Fruit fly (Drosophila melanogaster) whole organism, embryonic: Measurements from ENCODE around the gene IntS14.

ENCODE experiments used
- CG10209 ChIP-seq: fragments of 200-800 bp; sonication (Bioruptor generic); optimal IDR thresholded peaks from 3 replicates; lab custom pipeline; 2017; ENCODE audit warnings: missing biosample characterization, mild to moderate bottlenecking, missing genetic modification characterization, missing genetic modification reagents
- CG12299 ChIP-seq: fragments of 200-800 bp; sonication (Bioruptor generic); optimal IDR thresholded peaks from 2 replicates; lab custom pipeline; 2018; ENCODE audit warnings: missing biosample characterization, mild to moderate bottlenecking, missing genetic modification characterization
- CG13424 ChIP-seq: fragments of 200-800 bp; sonication (Bioruptor generic); optimal IDR thresholded peaks from 2 replicates; lab custom pipeline; 2019; ENCODE audit warnings: missing biosample characterization, mild to moderate bottlenecking, missing genetic modification characterization, moderate library complexity
- CG1602 ChIP-seq: fragments of 200-800 bp; sonication (Bioruptor generic); optimal IDR thresholded peaks from 3 replicates; lab custom pipeline; 2016; ENCODE audit warnings: missing biosample characterization, missing genetic modification characterization
- CG17612 ChIP-seq: fragments of 200-800 bp; sonication (Bioruptor generic); IDR thresholded peaks from 2 replicates; pipeline ENCODE4 v1.3.6; 2022; ENCODE audit warnings: missing biosample characterization, missing genetic modification characterization
- CG5180 ChIP-seq: fragments of 200-800 bp; sonication (Bioruptor generic); optimal IDR thresholded peaks from 3 replicates; lab custom pipeline; 2017; ENCODE audit warnings: missing biosample characterization, missing genetic modification characterization, mild to moderate bottlenecking, moderate library complexity, missing genetic modification reagents
- CG6272 ChIP-seq: fragments of 200-800 bp; sonication (Bioruptor generic); IDR thresholded peaks from 2 replicates; pipeline ENCODE4 v1.3.6; 2022; ENCODE audit warnings: missing biosample characterization, missing genetic modification characterization
- CG7271 ChIP-seq: fragments of 200-800 bp; sonication (Bioruptor generic); optimal IDR thresholded peaks from 2 replicates; lab custom pipeline; 2018; ENCODE audit warnings: missing biosample characterization, mild to moderate bottlenecking, missing genetic modification characterization, moderate library complexity
- CG9437 ChIP-seq: fragments of 200-800 bp; sonication (Bioruptor generic); optimal IDR thresholded peaks from 2 replicates; lab custom pipeline; 2018; ENCODE audit warnings: missing biosample characterization, mild to moderate bottlenecking, missing genetic modification characterization
- CG9727 ChIP-seq: fragments of 200-800 bp; sonication (Bioruptor generic); optimal IDR thresholded peaks from 3 replicates; lab custom pipeline; 2017; ENCODE audit warnings: missing biosample characterization, mild to moderate bottlenecking, missing genetic modification characterization
- CG9876 ChIP-seq: fragments of 200-800 bp; sonication (Bioruptor generic); optimal IDR thresholded peaks from 2 replicates; lab custom pipeline; 2016; ENCODE audit warnings: missing biosample characterization, missing genetic modification characterization
- CG9932 ChIP-seq: fragments of 200-800 bp; sonication (Bioruptor generic); IDR thresholded peaks from 2 replicates; pipeline ENCODE4 v1.3.6; 2022; ENCODE audit warnings: missing biosample characterization, missing genetic modification characterization
- CHES-1-like ChIP-seq: fragments of 200-800 bp; sonication (Bioruptor generic); optimal IDR thresholded peaks from 2 replicates; lab custom pipeline; 2016; ENCODE audit warnings: missing biosample characterization, missing genetic modification characterization
- CTCF ChIP-seq: fragments of 200-800 bp; sonication (Bioruptor generic); optimal IDR thresholded peaks from 2 replicates; lab custom pipeline; 2017; ENCODE audit warnings: missing biosample characterization, mild to moderate bottlenecking, missing genetic modification characterization, moderate library complexity
- Doc3 ChIP-seq: fragments of 200-800 bp; sonication (Bioruptor generic); IDR thresholded peaks from 3 replicates; pipeline ENCODE4 v1.3.6; 2022; ENCODE audit warnings: missing biosample characterization, missing genetic modification characterization; ENCODE audit not compliant: partially characterized antibody
- Elba2 ChIP-seq: fragments of 200-800 bp; sonication (Bioruptor generic); optimal IDR thresholded peaks from 3 replicates; lab custom pipeline; 2016; ENCODE audit warnings: missing biosample characterization, missing genetic modification characterization
- Ets97D ChIP-seq: fragments of 200-800 bp; sonication (Bioruptor generic); optimal IDR thresholded peaks from 3 replicates; lab custom pipeline; 2016; ENCODE audit warnings: missing biosample characterization, missing genetic modification characterization
- HLH4C ChIP-seq: fragments of 200-800 bp; sonication (Bioruptor generic); IDR thresholded peaks from 3 replicates; pipeline ENCODE4 v1.3.6; 2022; ENCODE audit warnings: missing biosample characterization, missing genetic modification characterization; ENCODE audit not compliant: partially characterized antibody
- Mrtf ChIP-seq: fragments of 200-800 bp; sonication (Bioruptor generic); IDR thresholded peaks from 3 replicates; pipeline ENCODE4 v1.3.6; 2022; ENCODE audit warnings: missing biosample characterization, missing genetic modification characterization
- Poxn ChIP-seq: fragments of 200-800 bp; sonication (Bioruptor generic); IDR thresholded peaks from 2 replicates; pipeline ENCODE4 v1.3.6; 2022; ENCODE audit warnings: missing biosample characterization, missing genetic modification characterization
- Side ChIP-seq: fragments of 200-800 bp; sonication (Bioruptor generic); optimal IDR thresholded peaks from 2 replicates; lab custom pipeline; 2016; ENCODE audit warnings: missing biosample characterization, missing genetic modification characterization
- Spps ChIP-seq: fragments of 200-800 bp; sonication (Bioruptor generic); optimal IDR thresholded peaks from 2 replicates; lab custom pipeline; 2018; ENCODE audit warnings: missing biosample characterization, mild to moderate bottlenecking, missing genetic modification characterization
- Stat92E ChIP-seq, 3 experiments: fragments of >200 bp in 2 of 3; fragments of 200-800 bp in 1 of 3; sonication (Bioruptor generic) in 1 of 3; optimal IDR thresholded peaks; 2 replicates each; lab custom pipeline; 2017 to 2019; ENCODE audit warnings: missing biosample characterization in 3 of 3, missing genetic modification characterization in 3 of 3, mild to moderate bottlenecking in 1 of 3, moderate library complexity in 1 of 3
- Taf1 ChIP-seq: fragments of 200-800 bp; sonication (Bioruptor generic); IDR thresholded peaks from 2 replicates; pipeline ENCODE4 v1.3.6; 2022; ENCODE audit warnings: missing biosample characterization, missing genetic modification characterization
- Trl ChIP-seq, 3 experiments: fragments of >200 bp in 2 of 3; fragments of 200-800 bp in 1 of 3; sonication (Bioruptor generic) in 1 of 3; optimal IDR thresholded peaks; 2 replicates in 1 of 3; 3 replicates in 2 of 3; lab custom pipeline; 2016 to 2017; ENCODE audit warnings: missing biosample characterization in 1 of 3, missing genetic modification characterization in 1 of 3
- ara ChIP-seq: fragments of 200-800 bp; sonication (Bioruptor generic); IDR thresholded peaks from 2 replicates; pipeline ENCODE4 v1.3.6; 2022; ENCODE audit warnings: missing biosample characterization, missing genetic modification characterization
- ash1 ChIP-seq: fragments of 200-800 bp; sonication (Bioruptor generic); optimal IDR thresholded peaks from 2 replicates; lab custom pipeline; 2018; ENCODE audit warnings: missing biosample characterization, mild to moderate bottlenecking, missing genetic modification characterization
- bab2 ChIP-seq: fragments of 200-800 bp; sonication (Bioruptor generic); optimal IDR thresholded peaks from 2 replicates; lab custom pipeline; 2016; ENCODE audit warnings: missing biosample characterization, missing genetic modification characterization
- cas ChIP-seq: fragments of 200-800 bp; sonication (Bioruptor generic); IDR thresholded peaks from 2 replicates; pipeline ENCODE4 v1.3.6; 2022; ENCODE audit warnings: missing biosample characterization, missing genetic modification characterization
- caup ChIP-seq: fragments of 200-800 bp; sonication (Bioruptor generic); optimal IDR thresholded peaks from 3 replicates; lab custom pipeline; 2017; ENCODE audit warnings: missing biosample characterization, mild to moderate bottlenecking, missing genetic modification characterization, moderate library complexity; ENCODE audit not compliant: severe bottlenecking
- dimm ChIP-seq: fragments of 200-800 bp; sonication (Bioruptor generic); IDR thresholded peaks from 2 replicates; pipeline ENCODE4 v1.3.6; 2022; ENCODE audit warnings: missing biosample characterization, missing genetic modification characterization
- dysf ChIP-seq: fragments of 200-800 bp; sonication (Bioruptor generic); IDR thresholded peaks from 3 replicates; pipeline ENCODE4 v1.3.6; 2022; ENCODE audit warnings: missing biosample characterization, missing genetic modification characterization
- eve ChIP-seq, 2 experiments: fragments of >200 bp; optimal IDR thresholded peaks; 2 replicates each; lab custom pipeline; 2017; ENCODE audit warnings: missing biosample characterization in 2 of 2, missing genetic modification characterization in 2 of 2
- eyg ChIP-seq: fragments of 200-800 bp; sonication (Bioruptor generic); optimal IDR thresholded peaks from 3 replicates; lab custom pipeline; 2016; ENCODE audit warnings: missing biosample characterization, missing genetic modification characterization
- fd3F ChIP-seq: fragments of 200-800 bp; sonication (Bioruptor generic); optimal IDR thresholded peaks from 2 replicates; lab custom pipeline; 2018; ENCODE audit warnings: missing biosample characterization, mild to moderate bottlenecking, missing genetic modification characterization, moderate library complexity
- her ChIP-seq: fragments of 200-800 bp; sonication (Bioruptor generic); optimal IDR thresholded peaks from 2 replicates; lab custom pipeline; 2016; ENCODE audit warnings: missing biosample characterization, missing genetic modification characterization
- jigr1 ChIP-seq: fragments of 200-800 bp; sonication (Bioruptor generic); IDR thresholded peaks from 3 replicates; pipeline ENCODE4 v1.3.6; 2022; ENCODE audit warnings: missing biosample characterization, missing genetic modification characterization
- kay ChIP-seq: fragments of 200-800 bp; sonication (Bioruptor generic); optimal IDR thresholded peaks from 2 replicates; lab custom pipeline; 2016; ENCODE audit warnings: missing biosample characterization, missing genetic modification characterization
- lilli ChIP-seq: fragments of 200-800 bp; sonication (Bioruptor generic); optimal IDR thresholded peaks from 3 replicates; lab custom pipeline; 2016; ENCODE audit warnings: missing biosample characterization, missing genetic modification characterization
- pan ChIP-seq, 4 experiments: fragments of >200 bp in 3 of 4; fragments of 200-800 bp in 1 of 4; sonication (Bioruptor generic) in 1 of 4; optimal IDR thresholded peaks in 3 of 4; IDR thresholded peaks in 1 of 4; 2 replicates each; pipeline versions ENCODE4 v1.3.6 to Lab custom; 2017 to 2022; ENCODE audit warnings: missing biosample characterization in 2 of 4, missing genetic modification characterization in 2 of 4, mixed read lengths in 1 of 4
- pfk ChIP-seq: fragments of 200-800 bp; sonication (Bioruptor generic); optimal IDR thresholded peaks from 2 replicates; lab custom pipeline; 2018; ENCODE audit warnings: missing biosample characterization, mild to moderate bottlenecking, missing genetic modification characterization, moderate library complexity
- repo ChIP-seq: fragments of 200-800 bp; sonication (Bioruptor generic); optimal IDR thresholded peaks from 2 replicates; lab custom pipeline; 2016; ENCODE audit warnings: missing biosample characterization, missing genetic modification characterization
- sd ChIP-seq: fragments of 200-800 bp; sonication (Bioruptor generic); optimal IDR thresholded peaks from 3 replicates; lab custom pipeline; 2018; ENCODE audit warnings: missing biosample characterization, mild to moderate bottlenecking, missing genetic modification characterization, moderate library complexity
- sisA ChIP-seq: fragments of 200-800 bp; sonication (Bioruptor generic); IDR thresholded peaks from 2 replicates; pipeline ENCODE4 v1.3.6; 2022; ENCODE audit warnings: missing biosample characterization, missing genetic modification characterization
- so ChIP-seq: fragments of 200-800 bp; sonication (Bioruptor generic); IDR thresholded peaks from 3 replicates; pipeline ENCODE4 v1.3.6; 2022; ENCODE audit warnings: missing biosample characterization, missing genetic modification characterization
- sob ChIP-seq: fragments of 200-800 bp; sonication (Bioruptor generic); IDR thresholded peaks from 2 replicates; pipeline ENCODE4 v1.3.6; 2022; ENCODE audit warnings: missing biosample characterization, missing genetic modification characterization
- sug ChIP-seq: fragments of 200-800 bp; optimal IDR thresholded peaks from 2 replicates; lab custom pipeline; 2019; ENCODE audit warnings: missing biosample characterization, mild to moderate bottlenecking, missing genetic modification characterization, moderate library complexity
- tin ChIP-seq: fragments of 200-800 bp; sonication (Bioruptor generic); optimal IDR thresholded peaks from 3 replicates; lab custom pipeline; 2016; ENCODE audit warnings: missing biosample characterization, missing genetic modification characterization
- ttk ChIP-seq: fragments of 200-800 bp; sonication (Bioruptor generic); IDR thresholded peaks from 2 replicates; pipeline ENCODE4 v2.1.2; 2022; ENCODE audit warnings: missing biosample characterization, missing genetic modification characterization
- zf30C ChIP-seq: fragments of 200-800 bp; sonication (Bioruptor generic); optimal IDR thresholded peaks from 3 replicates; lab custom pipeline; 2018; ENCODE audit warnings: missing biosample characterization, mild to moderate bottlenecking, missing genetic modification characterization

The IntS14 gene

DNA sequence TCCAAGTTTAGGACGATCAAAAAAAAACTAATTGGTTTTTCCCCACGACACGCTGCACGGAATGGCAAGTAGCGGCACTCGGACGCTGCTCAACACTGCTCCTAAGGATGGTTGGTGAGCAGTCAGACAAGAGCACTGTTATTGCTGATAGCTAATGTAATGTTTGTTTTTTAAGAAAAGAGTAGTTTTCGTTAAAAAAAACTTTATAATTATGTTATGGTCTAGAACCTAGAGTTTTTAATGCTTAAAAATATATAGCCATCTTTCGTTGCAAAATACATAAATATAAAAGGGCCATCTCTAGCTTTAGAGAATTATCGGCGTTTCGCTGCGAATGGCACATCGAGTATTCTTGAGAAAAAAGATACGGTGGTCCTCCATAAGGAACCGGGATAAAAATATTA is 8.5 kb downstream of the IntS14 start, which contains the start of the genes Charon and CG4887 (continued):
- TF ChIP-seq CG7271 (tag; lab: Kevin White, UChicago) (peak; percentile 35), so (GFP tag; lab: Robert Waterston, UW) (peak; percentile 11; the same call in 1 of the 3 replicates), Taf1 (GFP tag; lab: Robert Waterston, UW) (peak; percentile 65; the same call in 1 of the 2 replicates), eyg (GFP tag; lab: Kevin White, UChicago) (peak; percentile 70), dysf (GFP tag; lab: Robert Waterston, UW) (peak; percentile 86), Stat92E (GFP tag; optimal IDR thresholded peaks at IDR 0.05; lab: Kevin White, UChicago) (peak in 1 of 3 experiments; percentile 15), kay (peak; percentile 70), CTCF (GFP tag; lab: Kevin White, UChicago) (no peak), CHES-1-like (GFP tag; lab: Kevin White, UChicago) (peak; percentile 91), CG10209 (GFP tag; lab: Kevin White, UChicago) (peak; percentile 75), pfk (GFP tag; lab: Kevin White, UChicago) (peak; percentile 22), CG17612 (GFP tag; lab: Robert Waterston, UW) (no peak), CG9437 (peak; percentile 67), Poxn (GFP tag; lab: Robert Waterston, UW) (no peak; the same call in 1 of the 2 replicates), CG6272 (peak; percentile 77), dimm (GFP tag; lab: Robert Waterston, UW) (0 out of 2 replicates have a peak, but pooled peaks have one; percentile 35), ttk (GFP tag; lab: Robert Waterston, UW) (peak; percentile 74), CG9876 (GFP tag; lab: Kevin White, UChicago) (peak; percentile 71), Spps (tag; lab: Kevin White, UChicago) (peak; percentile 53), ash1 (GFP tag; lab: Kevin White, UChicago) (no peak), Ets97D (GFP tag; lab: Kevin White, UChicago) (peak; percentile 81), Mrtf (GFP tag; lab: Robert Waterston, UW) (0 out of 3 replicates have a peak, but pooled peaks have one; percentile 44), her (peak; percentile 27), sd (tag; lab: Kevin White, UChicago) (no peak), Side (GFP tag; lab: Kevin White, UChicago) (peak; percentile 85), Doc3 (GFP tag; lab: Robert Waterston, UW) (peak; percentile 65; the same call in 2 of the 3 replicates), zf30C (GFP tag; lab: Kevin White, UChicago) (no peak), CG9727 (GFP tag; lab: Kevin White, UChicago) (peak; percentile 76), jigr1 (no peak), HLH4C (GFP tag; lab: Robert Waterston, UW) (peak; percentile 57; the same call in 2 of the 3 replicates), Elba2 (GFP tag; lab: Kevin White, UChicago) (peak; percentile 87), repo (GFP tag; lab: Kevin White, UChicago) (peak; percentile 53), lilli (GFP tag; lab: Kevin White, UChicago) (peak; percentile 93), tin (GFP tag; lab: Kevin White, UChicago) (peak; percentile 87), caup (GFP tag; lab: Kevin White, UChicago) (peak; percentile 73), sug (tag; lab: Kevin White, UChicago) (no peak), CG1602 (GFP tag; lab: Kevin White, UChicago) (peak; percentile 83), pan (optimal IDR thresholded peaks at IDR 0.05; lab: Kevin White, UChicago) (no peak), pan (GFP tag; optimal IDR thresholded peaks at IDR 0.05 in 1 of 2, IDR thresholded peaks at IDR 0.05 in 1 of 2) (peak in 1 of 2 experiments; percentile 83), CG5180 (GFP tag; lab: Kevin White, UChicago) (no peak), sisA (GFP tag; lab: Robert Waterston, UW) (peak; percentile 87), ara (peak; percentile 75; the same call in 1 of the 2 replicates), CG9932 (GFP tag; lab: Robert Waterston, UW) (peak; percentile 93), eve (GFP tag; optimal IDR thresholded peaks at IDR 0.05; lab: Kevin White, UChicago) (no peak), CG13424 (peak; percentile 90), sob (GFP tag; lab: Robert Waterston, UW) (peak; percentile 89), CG12299 (peak; percentile 71), Trl (optimal IDR thresholded peaks at IDR 0.05; lab: Kevin White, UChicago) (no peak), Trl (GFP tag; optimal IDR thresholded peaks at IDR 0.05; lab: Kevin White, UChicago) (peak; percentile 86), cas (GFP tag; lab: Robert Waterston, UW) (no peak), bab2 (GFP tag; lab: Kevin White, UChicago) (peak; percentile 89), fd3F (GFP tag; lab: Kevin White, UChicago) (peak; percentile 76)
